In genomic region chr3R:6368100-6368499, dm6 we compare ENCODE assay signal across 1 fruit fly cellular context.
TF ChIP-seq lines count a peak whose summit lies in the region.

Gene CG42724 (minus strand): TSS chr3R:6368288.

TF ChIP-seq in whole organism, embryonic, 481 proteins besides CTCF, POLR2A, EP300 and RAD21 (continued from another document and continues in another):
- TF ChIP-seq E2f2 (GFP tag; IDR thresholded peaks at IDR 0.05; lab: Robert Waterston, UW) (peak; percentile 29; the same call in 1 of the 2 replicates), CG2889 (GFP tag; IDR thresholded peaks at IDR 0.05; lab: Robert Waterston, UW) (0 out of 3 replicates have a peak, but pooled peaks have one; percentile 50), Blimp-1 (GFP tag; optimal IDR thresholded peaks at IDR 0.05; lab: Kevin White, UChicago) (no peak), seq (GFP tag; IDR thresholded peaks at IDR 0.05; lab: Robert Waterston, UW) (no peak; the same call in 1 of the 2 replicates), tup (GFP tag; optimal IDR thresholded peaks at IDR 0.05; lab: Kevin White, UChicago) (no peak), CG33557 (GFP tag; optimal IDR thresholded peaks at IDR 0.05; lab: Kevin White, UChicago) (no peak), fru (optimal IDR thresholded peaks at IDR 0.05; lab: Kevin White, UChicago) (peak; percentile 60), dati (GFP tag; IDR thresholded peaks at IDR 0.05; lab: Robert Waterston, UW) (no peak), CG14965 (GFP tag; optimal IDR thresholded peaks at IDR 0.05; lab: Kevin White, UChicago; ENCODE audit: borderline replicate concordance) (no peak), Lpt (GFP tag; optimal IDR thresholded peaks at IDR 0.05; lab: Kevin White, UChicago) (no peak), jing (GFP tag; optimal IDR thresholded peaks at IDR 0.05; lab: Kevin White, UChicago) (no peak), mirr (GFP tag; optimal IDR thresholded peaks at IDR 0.05; lab: Kevin White, UChicago) (no peak), tin (GFP tag; optimal IDR thresholded peaks at IDR 0.05; lab: Kevin White, UChicago) (peak; percentile 42), CG6254 (GFP tag; optimal IDR thresholded peaks at IDR 0.05; lab: Kevin White, UChicago) (no peak), D19A (tag; optimal IDR thresholded peaks at IDR 0.05; lab: Kevin White, UChicago) (no peak), dimm (GFP tag; IDR thresholded peaks at IDR 0.05; lab: Robert Waterston, UW) (no peak), pfk (GFP tag; optimal IDR thresholded peaks at IDR 0.05; lab: Kevin White, UChicago) (no peak), esg (GFP tag; conservative IDR thresholded peaks at IDR 0.05; lab: Robert Waterston, UW) (peak; percentile 46), ab (GFP tag; optimal IDR thresholded peaks at IDR 0.05; lab: Kevin White, UChicago) (peak; percentile 8), Jarid2 (GFP tag; optimal IDR thresholded peaks at IDR 0.05; lab: Kevin White, UChicago) (no peak), NC2β (GFP tag; optimal IDR thresholded peaks at IDR 0.05; lab: Kevin White, UChicago) (peak; percentile 73), phol (tag; optimal IDR thresholded peaks at IDR 0.05; lab: Kevin White, UChicago) (peak; percentile 54), CG4404 (GFP tag; IDR thresholded peaks at IDR 0.05; lab: Robert Waterston, UW) (no peak), emc (GFP tag; optimal IDR thresholded peaks at IDR 0.05; lab: Kevin White, UChicago) (peak; percentile 25), dmrt11E (tag; optimal IDR thresholded peaks at IDR 0.05; lab: Kevin White, UChicago) (no peak), lov (optimal IDR thresholded peaks at IDR 0.05; lab: Kevin White, UChicago) (no peak), lov (GFP tag; IDR thresholded peaks at IDR 0.05; lab: Robert Waterston, UW) (0 out of 3 replicates have a peak, but pooled peaks have one; percentile 32), pita (GFP tag; optimal IDR thresholded peaks at IDR 0.05; lab: Kevin White, UChicago) (no peak), fd102C (GFP tag; optimal IDR thresholded peaks at IDR 0.05; lab: Kevin White, UChicago) (no peak), ap (GFP tag; IDR thresholded peaks at IDR 0.05; lab: Robert Waterston, UW) (no peak), jigr1 (GFP tag; IDR thresholded peaks at IDR 0.05; lab: Robert Waterston, UW) (no peak), Xrp1 (GFP tag; IDR thresholded peaks at IDR 0.05; lab: Robert Waterston, UW) (peak; percentile 64), TFAM (GFP tag; optimal IDR thresholded peaks at IDR 0.05; lab: Kevin White, UChicago) (no peak), sna (GFP tag; IDR thresholded peaks at IDR 0.05; lab: Robert Waterston, UW; ENCODE audit: partially characterized antibody) (0 out of 2 replicates have a peak, but pooled peaks have one; percentile 13), Trl (optimal IDR thresholded peaks at IDR 0.05; lab: Kevin White, UChicago) (peak in 1 of 2 experiments; percentile 48), Trl (GFP tag; optimal IDR thresholded peaks at IDR 0.05; lab: Kevin White, UChicago) (peak; percentile 83), exex (tag; optimal IDR thresholded peaks at IDR 0.05; lab: Kevin White, UChicago) (no peak), CG6683 (GFP tag; optimal IDR thresholded peaks at IDR 0.05; lab: Kevin White, UChicago) (no peak), Mad (GFP tag; optimal IDR thresholded peaks at IDR 0.05; lab: Kevin White, UChicago) (peak; percentile 65), Nf-YC (tag; optimal IDR thresholded peaks at IDR 0.05; lab: Kevin White, UChicago) (no peak), h (optimal IDR thresholded peaks at IDR 0.05; lab: Kevin White, UChicago) (no peak), gsb (GFP tag; IDR thresholded peaks at IDR 0.05; lab: Robert Waterston, UW) (peak; percentile 43; the same call in 1 of the 2 replicates), Doc2 (GFP tag; IDR thresholded peaks at IDR 0.05; lab: Robert Waterston, UW) (no peak), CG3065 (GFP tag; optimal IDR thresholded peaks at IDR 0.05; lab: Kevin White, UChicago) (no peak), zfh1 (GFP tag; IDR thresholded peaks at IDR 0.05; lab: Robert Waterston, UW) (peak; percentile 46; the same call in 1 of the 3 replicates), pnt (GFP tag; optimal IDR thresholded peaks at IDR 0.05; lab: Kevin White, UChicago) (peak; percentile 70), Drgx (GFP tag; IDR thresholded peaks at IDR 0.05; lab: Robert Waterston, UW) (no peak), CG10654 (GFP tag; optimal IDR thresholded peaks at IDR 0.05; lab: Kevin White, UChicago) (no peak), sima (GFP tag; optimal IDR thresholded peaks at IDR 0.05; lab: Kevin White, UChicago) (no peak), wek (GFP tag; optimal IDR thresholded peaks at IDR 0.05; lab: Kevin White, UChicago) (peak; percentile 30), gro (GFP tag; optimal IDR thresholded peaks at IDR 0.05; lab: Kevin White, UChicago) (peak; percentile 80), Atf-2 (GFP tag; optimal IDR thresholded peaks at IDR 0.05; lab: Kevin White, UChicago) (peak; percentile 30), E2f1 (GFP tag; IDR thresholded peaks at IDR 0.05; lab: Robert Waterston, UW) (no peak), CG4424 (GFP tag; optimal IDR thresholded peaks at IDR 0.05; lab: Kevin White, UChicago) (peak; percentile 19), zen (tag; optimal IDR thresholded peaks at IDR 0.05; lab: Kevin White, UChicago) (no peak), ken (GFP tag; IDR thresholded peaks at IDR 0.05; lab: Robert Waterston, UW) (peak; percentile 63; the same call in 2 of the 3 replicates), Ssrp (tag; optimal IDR thresholded peaks at IDR 0.05; lab: Kevin White, UChicago) (no peak), shn (GFP tag; optimal IDR thresholded peaks at IDR 0.05; lab: Kevin White, UChicago) (peak; percentile 68), CG5245 (GFP tag; optimal IDR thresholded peaks at IDR 0.05; lab: Kevin White, UChicago) (no peak), CG9609 (GFP tag; optimal IDR thresholded peaks at IDR 0.05; lab: Kevin White, UChicago) (peak; percentile 68), p53 (GFP tag; optimal IDR thresholded peaks at IDR 0.05; lab: Kevin White, UChicago) (peak; percentile 44), Bteb2 (GFP tag; optimal IDR thresholded peaks at IDR 0.05; lab: Kevin White, UChicago) (peak; percentile 68), CG7839 (tag; optimal IDR thresholded peaks at IDR 0.05; lab: Kevin White, UChicago) (no peak), CG2129 (GFP tag; IDR thresholded peaks at IDR 0.05; lab: Robert Waterston, UW; ENCODE audit: partially characterized antibody) (no peak), kah (GFP tag; optimal IDR thresholded peaks at IDR 0.05; lab: Kevin White, UChicago) (no peak), CG1024 (GFP tag; IDR thresholded peaks at IDR 0.05; lab: Robert Waterston, UW) (peak; percentile 35; the same call in 1 of the 2 replicates), Lim3 (GFP tag; IDR thresholded peaks at IDR 0.05; lab: Robert Waterston, UW) (no peak), CG18764 (GFP tag; optimal IDR thresholded peaks at IDR 0.05; lab: Kevin White, UChicago) (peak; percentile 6), CG10147 (GFP tag; optimal IDR thresholded peaks at IDR 0.05; lab: Kevin White, UChicago) (no peak), CG16863 (GFP tag; optimal IDR thresholded peaks at IDR 0.05; lab: Kevin White, UChicago) (peak; percentile 70), CG8765 (GFP tag; IDR thresholded peaks at IDR 0.05; lab: Robert Waterston, UW) (no peak), Dad (GFP tag; optimal IDR thresholded peaks at IDR 0.05; lab: Kevin White, UChicago) (peak; percentile 55), br (optimal IDR thresholded peaks at IDR 0.05; lab: Kevin White, UChicago) (no peak), chif (GFP tag; optimal IDR thresholded peaks at IDR 0.05; lab: Kevin White, UChicago) (peak; percentile 32 to 65), CG10431 (GFP tag; optimal IDR thresholded peaks at IDR 0.05; lab: Kevin White, UChicago) (no peak), grn (GFP tag; optimal IDR thresholded peaks at IDR 0.05; lab: Kevin White, UChicago) (no peak), CG12391 (tag; optimal IDR thresholded peaks at IDR 0.05; lab: Kevin White, UChicago) (no peak), CG13624 (GFP tag; optimal IDR thresholded peaks at IDR 0.05; lab: Kevin White, UChicago) (peak; percentile 83), kay (GFP tag; optimal IDR thresholded peaks at IDR 0.05; lab: Kevin White, UChicago) (peak; percentile 12), Nf-YA (GFP tag; IDR thresholded peaks at IDR 0.05; lab: Robert Waterston, UW) (no peak), tap (tag; optimal IDR thresholded peaks at IDR 0.05; lab: Kevin White, UChicago) (no peak), CG43689 (GFP tag; IDR thresholded peaks at IDR 0.05; lab: Robert Waterston, UW) (no peak), fd3F (GFP tag; optimal IDR thresholded peaks at IDR 0.05; lab: Kevin White, UChicago) (peak; percentile 6), CG10979 (tag; optimal IDR thresholded peaks at IDR 0.05; lab: Kevin White, UChicago) (no peak), Ets97D (GFP tag; optimal IDR thresholded peaks at IDR 0.05; lab: Kevin White, UChicago) (peak; percentile 80), klu (GFP tag; IDR thresholded peaks at IDR 0.05; lab: Robert Waterston, UW) (peak; percentile 21; the same call in 1 of the 2 replicates), sd (tag; optimal IDR thresholded peaks at IDR 0.05; lab: Kevin White, UChicago) (no peak), CG6765 (GFP tag; optimal IDR thresholded peaks at IDR 0.05; lab: Kevin White, UChicago) (no peak), Tbp (GFP tag; optimal IDR thresholded peaks at IDR 0.05; lab: Kevin White, UChicago) (no peak), wor (GFP tag; IDR thresholded peaks at IDR 0.05; lab: Robert Waterston, UW) (peak; percentile 15; the same call in 1 of the 2 replicates), CG8478 (optimal IDR thresholded peaks at IDR 0.05; lab: Kevin White, UChicago) (no peak), CG17361 (GFP tag; IDR thresholded peaks at IDR 0.05; lab: Robert Waterston, UW) (no peak), CG7963 (GFP tag; IDR thresholded peaks at IDR 0.05; lab: Robert Waterston, UW; ENCODE audit: partially characterized antibody) (no peak), fu2 (GFP tag; optimal IDR thresholded peaks at IDR 0.05; lab: Kevin White, UChicago) (peak; percentile 78), pum (GFP tag; optimal IDR thresholded peaks at IDR 0.05; lab: Kevin White, UChicago) (peak; percentile 71), CG32532 (GFP tag; IDR thresholded peaks at IDR 0.05; lab: Robert Waterston, UW) (peak; percentile 68), pb (GFP tag; optimal IDR thresholded peaks at IDR 0.05; lab: Kevin White, UChicago) (peak; percentile 9), Chrac-16 (GFP tag; optimal IDR thresholded peaks at IDR 0.05; lab: Kevin White, UChicago) (peak; percentile 71), CG17829 (tag; optimal IDR thresholded peaks at IDR 0.05; lab: Kevin White, UChicago) (no peak), Sox100B (GFP tag; optimal IDR thresholded peaks at IDR 0.05; lab: Kevin White, UChicago) (no peak), ttk (GFP tag; IDR thresholded peaks at IDR 0.05; lab: Robert Waterston, UW) (peak; percentile 39; the same call in 1 of the 2 replicates), sens (GFP tag; lab: Kevin White, UChicago) (peak; percentile 96), CG4820 (GFP tag; optimal IDR thresholded peaks at IDR 0.05; lab: Kevin White, UChicago) (peak; percentile 41), CG5953 (GFP tag; IDR thresholded peaks at IDR 0.05; lab: Robert Waterston, UW) (no peak), eve (GFP tag; optimal IDR thresholded peaks at IDR 0.05; lab: Kevin White, UChicago) (no peak), CG15696 (tag; optimal IDR thresholded peaks at IDR 0.05; lab: Kevin White, UChicago) (peak; percentile 8), Pdp1 (GFP tag; optimal IDR thresholded peaks at IDR 0.05; lab: Kevin White, UChicago) (peak; percentile 74 to 80), CG7928 (GFP tag; optimal IDR thresholded peaks at IDR 0.05; lab: Kevin White, UChicago) (peak; percentile 29), Mrtf (GFP tag; IDR thresholded peaks at IDR 0.05; lab: Robert Waterston, UW) (0 out of 3 replicates have a peak, but pooled peaks have one; percentile 44), hkb (optimal IDR thresholded peaks at IDR 0.05; lab: Kevin White, UChicago) (peak; percentile 42), hkb (GFP tag; IDR thresholded peaks at IDR 0.05; lab: Robert Waterston, UW) (no peak), HLH54F (GFP tag; optimal IDR thresholded peaks at IDR 0.05; lab: Kevin White, UChicago) (peak; percentile 81), Dll (GFP tag; IDR thresholded peaks at IDR 0.05; lab: Robert Waterston, UW; ENCODE audit: partially characterized antibody) (no peak; the same call in 2 of the 4 replicates), CG17802 (tag; optimal IDR thresholded peaks at IDR 0.05; lab: Kevin White, UChicago) (no peak), repo (GFP tag; optimal IDR thresholded peaks at IDR 0.05; lab: Kevin White, UChicago) (peak; percentile 61), Dbx (GFP tag; IDR thresholded peaks at IDR 0.05; lab: Robert Waterston, UW) (no peak), CG14667 (GFP tag; IDR thresholded peaks at IDR 0.05; lab: Robert Waterston, UW) (peak; percentile 18; the same call in 1 of the 2 replicates), CG8281 (tag; optimal IDR thresholded peaks at IDR 0.05; lab: Kevin White, UChicago) (no peak), Gug (GFP tag; IDR thresholded peaks at IDR 0.05; lab: Robert Waterston, UW) (peak; percentile 60; the same call in 2 of the 4 replicates), CG3995 (GFP tag; optimal IDR thresholded peaks at IDR 0.05; lab: Kevin White, UChicago) (peak; percentile 92), al (GFP tag; IDR thresholded peaks at IDR 0.05; lab: Robert Waterston, UW) (peak; percentile 32; the same call in 1 of the 2 replicates), Fer3 (tag; optimal IDR thresholded peaks at IDR 0.05; lab: Kevin White, UChicago) (no peak), CG3847 (GFP tag; IDR thresholded peaks at IDR 0.05; lab: Robert Waterston, UW) (peak; percentile 74; the same call in 1 of the 2 replicates), CrebB (tag; optimal IDR thresholded peaks at IDR 0.05; lab: Kevin White, UChicago) (peak; percentile 63), danr (GFP tag; IDR thresholded peaks at IDR 0.05; lab: Robert Waterston, UW) (0 out of 2 replicates have a peak, but pooled peaks have one; percentile 33), CG9215 (GFP tag; IDR thresholded peaks at IDR 0.05; lab: Robert Waterston, UW) (0 out of 2 replicates have a peak, but pooled peaks have one; percentile 43), CG6272 (GFP tag; IDR thresholded peaks at IDR 0.05; lab: Robert Waterston, UW) (peak; percentile 57; the same call in 1 of the 2 replicates), CG31365 (tag; optimal IDR thresholded peaks at IDR 0.05; lab: Kevin White, UChicago) (no peak), Sin3A (optimal IDR thresholded peaks at IDR 0.05; lab: Kevin White, UChicago) (peak; percentile 83), rib (GFP tag; IDR thresholded peaks at IDR 0.05; lab: Robert Waterston, UW) (no peak), CG15601 (tag; optimal IDR thresholded peaks at IDR 0.05; lab: Kevin White, UChicago) (no peak), lilli (GFP tag; optimal IDR thresholded peaks at IDR 0.05; lab: Kevin White, UChicago) (peak; percentile 83)
